Worm (Caenorhabditis elegans): Measurements from ENCODE around the gene ZK418.6.

- TF ChIP-seq ztf-4 (tag; optimal IDR thresholded peaks at IDR 0.05) (no peak), lin-39 (tag; optimal IDR thresholded peaks at IDR 0.05) (no peak), nhr-25 (tag; optimal IDR thresholded peaks at IDR 0.05) (no peak), daf-12 (tag; optimal IDR thresholded peaks at IDR 0.05) (no peak), nhr-76 (tag; optimal IDR thresholded peaks at IDR 0.05) (no peak)
These were observed 45.7 kb upstream of the ZK418.6 start, which contains the start of gene B0280.2 for ce11 chrIII:7124364-7124763.

Data from whole organism, L3 larva.